Fruit fly (Drosophila melanogaster) Kc167 (cell line): ENCODE results near the gene CG6793.

Experiments used
- psq ChIP-seq: fragments of >200 bp; optimal IDR thresholded peaks from 2 replicates; lab custom pipeline; 2017; ENCODE audit warnings: missing external identifiers
- ttk ChIP-seq: sonication (Bioruptor generic); optimal IDR thresholded peaks from 2 replicates; lab custom pipeline; 2017; ENCODE audit warnings: missing external identifiers

- no peak for TF ChIP-seq psq (lab: Kevin White, UChicago)
- TF ChIP-seq ttk (lab: Kevin White, UChicago), result no peak
Measured at dm6 chr3L:12032257-12032656, 9.9 kb upstream of the CG6793 start, which contains the start of gene CG43993.
